Worm (Caenorhabditis elegans): ENCODE results near the gene Y73F4A.2.

DNA sequence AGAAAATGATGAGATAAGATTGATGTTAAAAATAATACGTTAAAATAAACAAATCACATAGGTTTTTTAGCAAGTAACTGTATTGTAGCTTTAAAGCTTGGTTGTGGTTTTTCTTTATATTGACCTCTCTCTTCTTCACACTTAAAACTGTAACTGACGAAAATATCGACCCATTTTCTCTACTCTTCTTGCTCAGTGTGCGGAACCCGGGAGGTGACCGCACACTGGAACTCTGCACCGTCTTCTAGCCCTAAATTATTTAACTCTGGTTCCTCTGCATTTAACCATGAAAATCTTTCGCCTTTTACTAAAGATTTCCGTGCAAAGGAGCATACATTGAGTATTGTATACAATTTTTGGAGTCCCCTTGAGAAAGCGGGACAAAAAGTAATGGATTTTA, 48.7 kb downstream of the Y73F4A.2 start:
- TF ChIP-seq him-1 (tag; optimal IDR thresholded peaks at IDR 0.05), result no peak
- TF ChIP-seq dao-5 (tag; optimal IDR thresholded peaks at IDR 0.05), result no peak

Data from whole organism, L4/young adult.